Fruit fly (Drosophila melanogaster) whole organism, embryonic: ENCODE results near the gene RpL28.
A peak's percentile ranks its signal among the peaks of the same experiment; 100 is the strongest.

Experiments
- Blimp-1 ChIP-seq: fragments of 200-800 bp; sonication (Bioruptor generic); optimal IDR thresholded peaks from 3 replicates; lab custom pipeline; 2018; ENCODE audit warnings: missing biosample characterization, missing genetic modification characterization, mild to moderate bottlenecking, moderate library complexity, missing genetic modification reagents
- C15 ChIP-seq: fragments of 200-800 bp; sonication (Bioruptor generic); IDR thresholded peaks from 3 replicates; pipeline ENCODE4 v1.3.6; 2022; ENCODE audit warnings: missing biosample characterization, missing genetic modification characterization
- CG12659 ChIP-seq: fragments of 200-800 bp; sonication (Bioruptor generic); optimal IDR thresholded peaks from 3 replicates; lab custom pipeline; 2017; ENCODE audit warnings: mild to moderate bottlenecking, missing biosample characterization, missing genetic modification reagents, missing genetic modification characterization
- CG14710 ChIP-seq: fragments of 200-800 bp; sonication (Bioruptor generic); optimal IDR thresholded peaks from 3 replicates; lab custom pipeline; 2019; ENCODE audit warnings: missing biosample characterization, mild to moderate bottlenecking, missing genetic modification characterization, moderate library complexity
- CG16813 ChIP-seq: fragments of 200-800 bp; sonication (Bioruptor generic); IDR thresholded peaks from 3 replicates; pipeline ENCODE4 v1.3.6; 2022; ENCODE audit warnings: missing biosample characterization, missing genetic modification characterization; ENCODE audit not compliant: partially characterized antibody
- CG17361 ChIP-seq: fragments of 200-800 bp; sonication (Bioruptor generic); IDR thresholded peaks from 3 replicates; pipeline ENCODE4 v1.3.6; 2022; ENCODE audit warnings: missing biosample characterization, missing genetic modification characterization
- CG18599 ChIP-seq: fragments of 200-800 bp; sonication (Bioruptor generic); optimal IDR thresholded peaks from 3 replicates; lab custom pipeline; 2017; ENCODE audit warnings: missing biosample characterization, missing genetic modification characterization, mild to moderate bottlenecking, moderate library complexity, missing genetic modification reagents
- CG34376 ChIP-seq: fragments of 200-800 bp; sonication (Bioruptor generic); optimal IDR thresholded peaks from 2 replicates; lab custom pipeline; 2018; ENCODE audit warnings: missing biosample characterization, mild to moderate bottlenecking, missing genetic modification characterization
- CG3838 ChIP-seq: fragments of 200-800 bp; sonication (Bioruptor generic); optimal IDR thresholded peaks from 3 replicates; lab custom pipeline; 2016; ENCODE audit warnings: missing biosample characterization, missing genetic modification characterization
- CG4360 ChIP-seq: fragments of 200-800 bp; sonication (Bioruptor generic); IDR thresholded peaks from 2 replicates; pipeline ENCODE4 v1.3.6; 2022; ENCODE audit warnings: missing biosample characterization, missing genetic modification characterization
- CG5180 ChIP-seq: fragments of 200-800 bp; sonication (Bioruptor generic); optimal IDR thresholded peaks from 3 replicates; lab custom pipeline; 2017; ENCODE audit warnings: missing biosample characterization, missing genetic modification characterization, mild to moderate bottlenecking, moderate library complexity, missing genetic modification reagents
- CG6272 ChIP-seq: fragments of 200-800 bp; sonication (Bioruptor generic); IDR thresholded peaks from 2 replicates; pipeline ENCODE4 v1.3.6; 2022; ENCODE audit warnings: missing biosample characterization, missing genetic modification characterization
- CG7928 ChIP-seq: fragments of 200-800 bp; sonication (Bioruptor generic); optimal IDR thresholded peaks from 2 replicates; lab custom pipeline; 2017; ENCODE audit warnings: missing biosample characterization, mild to moderate bottlenecking, missing genetic modification characterization
- CG8281 ChIP-seq: fragments of 200-800 bp; sonication (Bioruptor generic); optimal IDR thresholded peaks from 2 replicates; lab custom pipeline; 2018; ENCODE audit warnings: missing biosample characterization, mild to moderate bottlenecking, missing genetic modification characterization, moderate library complexity
- CG9215 ChIP-seq: fragments of 200-800 bp; sonication (Bioruptor generic); IDR thresholded peaks from 2 replicates; pipeline ENCODE4 v1.3.6; 2022; ENCODE audit warnings: missing biosample characterization, missing genetic modification characterization
- CG9437 ChIP-seq: fragments of 200-800 bp; sonication (Bioruptor generic); optimal IDR thresholded peaks from 2 replicates; lab custom pipeline; 2018; ENCODE audit warnings: missing biosample characterization, mild to moderate bottlenecking, missing genetic modification characterization
- CG9932 ChIP-seq: fragments of 200-800 bp; sonication (Bioruptor generic); IDR thresholded peaks from 2 replicates; pipeline ENCODE4 v1.3.6; 2022; ENCODE audit warnings: missing biosample characterization, missing genetic modification characterization
- Dad ChIP-seq: fragments of 200-800 bp; sonication (Bioruptor generic); optimal IDR thresholded peaks from 3 replicates; lab custom pipeline; 2016; ENCODE audit warnings: missing biosample characterization, missing genetic modification characterization
- Ets97D ChIP-seq: fragments of 200-800 bp; sonication (Bioruptor generic); optimal IDR thresholded peaks from 3 replicates; lab custom pipeline; 2016; ENCODE audit warnings: missing biosample characterization, missing genetic modification characterization
- Fer1 ChIP-seq: fragments of 200-800 bp; sonication (Bioruptor generic); optimal IDR thresholded peaks from 2 replicates; lab custom pipeline; 2017; ENCODE audit warnings: missing biosample characterization, mild to moderate bottlenecking, missing genetic modification characterization
- Gug ChIP-seq: fragments of 200-800 bp; sonication (Bioruptor generic); IDR thresholded peaks from 4 replicates; pipeline ENCODE4 v1.3.6; 2022; ENCODE audit warnings: missing biosample characterization, missing genetic modification characterization
- HmgD ChIP-seq: fragments of 200-800 bp; sonication (Bioruptor generic); optimal IDR thresholded peaks from 3 replicates; lab custom pipeline; 2016; ENCODE audit warnings: missing biosample characterization, missing genetic modification characterization
- NC2α ChIP-seq: fragments of 200-800 bp; sonication (Bioruptor generic); optimal IDR thresholded peaks from 2 replicates; lab custom pipeline; 2016; ENCODE audit warnings: missing biosample characterization, missing genetic modification characterization
- Nf-YB ChIP-seq: fragments of 200-800 bp; sonication (Bioruptor generic); optimal IDR thresholded peaks from 3 replicates; lab custom pipeline; 2019; ENCODE audit warnings: missing biosample characterization, mild to moderate bottlenecking, missing genetic modification characterization, moderate library complexity
- Ssrp ChIP-seq: fragments of 200-800 bp; sonication (Bioruptor generic); optimal IDR thresholded peaks from 2 replicates; lab custom pipeline; 2018; ENCODE audit warnings: missing biosample characterization, mild to moderate bottlenecking, missing genetic modification characterization, moderate library complexity
- YL-1 ChIP-seq: fragments of 200-800 bp; sonication (Bioruptor generic); optimal IDR thresholded peaks from 3 replicates; lab custom pipeline; 2017; ENCODE audit warnings: missing biosample characterization, mild to moderate bottlenecking, missing genetic modification characterization
- bbx ChIP-seq: fragments of 200-800 bp; sonication (Bioruptor generic); IDR thresholded peaks from 2 replicates; pipeline ENCODE4 v1.3.6; 2022; ENCODE audit warnings: missing biosample characterization, missing genetic modification characterization; ENCODE audit not compliant: partially characterized antibody
- br ChIP-seq: fragments of >200 bp; optimal IDR thresholded peaks from 2 replicates; lab custom pipeline; 2017
- cas ChIP-seq: fragments of 200-800 bp; sonication (Bioruptor generic); IDR thresholded peaks from 2 replicates; pipeline ENCODE4 v1.3.6; 2022; ENCODE audit warnings: missing biosample characterization, missing genetic modification characterization
- chinmo ChIP-seq: fragments of 200-800 bp; sonication (Bioruptor generic); IDR thresholded peaks from 4 replicates; pipeline ENCODE4 v1.3.6; 2022; ENCODE audit warnings: missing biosample characterization, missing genetic modification characterization; ENCODE audit not compliant: partially characterized antibody
- dati ChIP-seq: fragments of 200-800 bp; sonication (Bioruptor generic); IDR thresholded peaks from 2 replicates; pipeline ENCODE4 v1.3.6; 2022; ENCODE audit warnings: missing biosample characterization, missing genetic modification characterization
- dmrt99B ChIP-seq: fragments of 200-800 bp; sonication (Bioruptor generic); optimal IDR thresholded peaks from 2 replicates; lab custom pipeline; 2018; ENCODE audit warnings: missing biosample characterization, mild to moderate bottlenecking, missing genetic modification characterization, moderate library complexity
- dpn ChIP-seq, 2 experiments: fragments of 200-800 bp; sonication (Bioruptor generic); optimal IDR thresholded peaks; 3 replicates each; lab custom pipeline; 2016; ENCODE audit warnings: missing biosample characterization in 2 of 2, missing genetic modification characterization in 2 of 2
- fd64A ChIP-seq: fragments of 200-800 bp; sonication (Bioruptor generic); optimal IDR thresholded peaks from 3 replicates; lab custom pipeline; 2018; ENCODE audit warnings: missing biosample characterization, mild to moderate bottlenecking, missing genetic modification characterization
- grau ChIP-seq: fragments of 200-800 bp; optimal IDR thresholded peaks from 3 replicates; lab custom pipeline; 2019; ENCODE audit warnings: missing biosample characterization, mild to moderate bottlenecking, missing genetic modification characterization, moderate library complexity
- h ChIP-seq: fragments of >200 bp; optimal IDR thresholded peaks from 2 replicates; lab custom pipeline; 2017
- her ChIP-seq: fragments of 200-800 bp; sonication (Bioruptor generic); optimal IDR thresholded peaks from 2 replicates; lab custom pipeline; 2016; ENCODE audit warnings: missing biosample characterization, missing genetic modification characterization
- kah ChIP-seq: fragments of 200-800 bp; sonication (Bioruptor generic); optimal IDR thresholded peaks from 2 replicates; lab custom pipeline; 2018; ENCODE audit warnings: missing biosample characterization, mild to moderate bottlenecking, missing genetic modification characterization
- klu ChIP-seq: fragments of 200-800 bp; sonication (Bioruptor generic); IDR thresholded peaks from 2 replicates; pipeline ENCODE4 v1.3.6; 2022; ENCODE audit warnings: missing biosample characterization, missing genetic modification characterization
- lilli ChIP-seq: fragments of 200-800 bp; sonication (Bioruptor generic); optimal IDR thresholded peaks from 3 replicates; lab custom pipeline; 2016; ENCODE audit warnings: missing biosample characterization, missing genetic modification characterization
- mld ChIP-seq: fragments of 200-800 bp; sonication (Bioruptor generic); IDR thresholded peaks from 3 replicates; pipeline ENCODE4 v1.3.6; 2022; ENCODE audit warnings: missing biosample characterization, missing genetic modification characterization; ENCODE audit not compliant: partially characterized antibody
- nom ChIP-seq: fragments of 200-800 bp; sonication (Bioruptor generic); optimal IDR thresholded peaks from 2 replicates; lab custom pipeline; 2017; ENCODE audit warnings: missing biosample characterization, missing genetic modification characterization, mild to moderate bottlenecking, moderate library complexity, missing genetic modification reagents
- sc ChIP-seq, 3 experiments: fragments of >200 bp in 2 of 3; fragments of 200-800 bp in 1 of 3; sonication (Bioruptor generic) in 1 of 3; optimal IDR thresholded peaks; 2 replicates in 2 of 3; 3 replicates in 1 of 3; lab custom pipeline; 2017; ENCODE audit warnings: mild to moderate bottlenecking in 1 of 3, missing biosample characterization in 1 of 3, missing genetic modification characterization in 1 of 3, missing genetic modification reagents in 1 of 3
- sens ChIP-seq: fragments of 200-800 bp; sonication (Bioruptor generic); peaks from one replicate; lab custom pipeline; 2016; ENCODE audit warnings: missing biosample characterization, missing genetic modification characterization
- ssp ChIP-seq: fragments of 200-800 bp; sonication (Bioruptor generic); IDR thresholded peaks from 2 replicates; pipeline ENCODE4 v1.3.6; 2022; ENCODE audit warnings: missing biosample characterization, missing genetic modification characterization
- stc ChIP-seq: fragments of 200-800 bp; sonication (Bioruptor generic); IDR thresholded peaks from 2 replicates; pipeline ENCODE4 v1.3.6; 2022; ENCODE audit warnings: missing biosample characterization, missing genetic modification characterization
- sug ChIP-seq: fragments of 200-800 bp; optimal IDR thresholded peaks from 2 replicates; lab custom pipeline; 2019; ENCODE audit warnings: missing biosample characterization, mild to moderate bottlenecking, missing genetic modification characterization, moderate library complexity
- tna ChIP-seq: fragments of 200-800 bp; sonication (Bioruptor generic); IDR thresholded peaks from 2 replicates; pipeline ENCODE4 v1.3.6; 2022; ENCODE audit warnings: missing biosample characterization, missing genetic modification characterization; ENCODE audit not compliant: partially characterized antibody
- trh ChIP-seq: fragments of 200-800 bp; sonication (Bioruptor generic); optimal IDR thresholded peaks from 2 replicates; lab custom pipeline; 2016; ENCODE audit warnings: missing biosample characterization, missing genetic modification characterization

Gene RpL28

DNA sequence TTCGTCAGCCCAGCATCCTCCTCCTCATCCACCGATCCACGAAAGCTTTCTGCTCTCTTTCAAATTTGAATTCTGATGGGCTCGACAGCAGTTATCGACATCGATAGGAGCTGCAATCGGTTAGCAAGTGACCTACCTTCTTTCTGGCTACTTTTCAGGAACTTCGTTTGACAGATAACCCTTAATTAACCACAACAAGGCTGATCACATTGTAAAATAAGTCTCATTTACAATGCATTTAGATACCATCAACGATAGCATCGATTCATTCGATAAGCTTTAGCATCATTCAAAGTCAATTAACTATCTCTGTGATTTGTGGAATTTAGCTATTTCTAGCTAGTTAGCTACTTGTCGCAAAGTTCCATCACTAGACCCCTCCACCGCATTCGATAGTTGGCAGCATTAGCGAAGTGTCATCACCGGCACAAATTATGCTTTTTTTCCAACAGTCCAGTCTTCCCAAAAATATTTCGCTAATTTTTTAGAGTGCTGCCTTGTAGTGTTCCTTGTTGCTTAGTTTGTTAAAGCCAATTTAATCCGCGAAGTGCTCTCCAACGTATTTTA lies 44.1 kb downstream of the RpL28 start, which contains the start of the genes MnM and Girdin (continued):
- TF ChIP-seq Ssrp (tag; lab: Kevin White, UChicago) (peak; percentile 46), bbx (peak; percentile 63), nom (GFP tag; lab: Kevin White, UChicago) (no peak), CG14710 (peak; percentile 75), CG9437 (GFP tag; lab: Kevin White, UChicago) (no peak), Blimp-1 (GFP tag; lab: Kevin White, UChicago) (no peak), mld (GFP tag; lab: Robert Waterston, UW) (peak; percentile 60; the same call in 1 of the 3 replicates), YL-1 (GFP tag; lab: Kevin White, UChicago) (peak; percentile 19), h (lab: Kevin White, UChicago) (no peak), br (no peak), C15 (GFP tag; lab: Robert Waterston, UW) (no peak), sc (optimal IDR thresholded peaks at IDR 0.05; lab: Kevin White, UChicago) (no peak), sc (GFP tag; optimal IDR thresholded peaks at IDR 0.05; lab: Kevin White, UChicago) (no peak), sug (tag; lab: Kevin White, UChicago) (no peak), CG8281 (no peak), CG12659 (peak; percentile 82), CG34376 (GFP tag; lab: Kevin White, UChicago) (peak; percentile 58), tna (peak; percentile 43; the same call in 1 of the 2 replicates), grau (tag; lab: Kevin White, UChicago) (peak; percentile 74), CG9215 (GFP tag; lab: Robert Waterston, UW) (peak; percentile 67), klu (GFP tag; lab: Robert Waterston, UW) (0 out of 2 replicates have a peak, but pooled peaks have one; percentile 13), sens (GFP tag; lab: Kevin White, UChicago) (peak; percentile 71), CG5180 (GFP tag; lab: Kevin White, UChicago) (no peak), dpn (GFP tag; optimal IDR thresholded peaks at IDR 0.05; lab: Kevin White, UChicago) (peak; percentile 77 to 83), Ets97D (GFP tag; lab: Kevin White, UChicago) (peak; percentile 79), kah (GFP tag; lab: Kevin White, UChicago) (no peak), CG4360 (GFP tag; lab: Robert Waterston, UW) (no peak), NC2α (GFP tag; lab: Kevin White, UChicago) (no peak), CG6272 (GFP tag; lab: Robert Waterston, UW) (peak; percentile 41; the same call in 1 of the 2 replicates), cas (GFP tag; lab: Robert Waterston, UW) (0 out of 2 replicates have a peak, but pooled peaks have one; percentile 19), CG9932 (peak; percentile 88), Dad (GFP tag; lab: Kevin White, UChicago) (peak; percentile 60), CG7928 (GFP tag; lab: Kevin White, UChicago) (peak; percentile 25), CG3838 (GFP tag; lab: Kevin White, UChicago) (no peak), CG18599 (peak; percentile 44), Gug (peak; percentile 56; the same call in 2 of the 4 replicates), chinmo (GFP tag; lab: Robert Waterston, UW) (0 out of 4 replicates have a peak, but pooled peaks have one; percentile 4), Fer1 (GFP tag; lab: Kevin White, UChicago) (no peak), dati (GFP tag; lab: Robert Waterston, UW) (no peak), dmrt99B (tag; lab: Kevin White, UChicago) (no peak), trh (GFP tag; lab: Kevin White, UChicago) (peak; percentile 17), Nf-YB (GFP tag; lab: Kevin White, UChicago) (no peak), fd64A (GFP tag; lab: Kevin White, UChicago) (no peak), her (GFP tag; lab: Kevin White, UChicago) (peak; percentile 75), HmgD (GFP tag; lab: Kevin White, UChicago) (peak; percentile 95), CG16813 (GFP tag; lab: Robert Waterston, UW) (peak; percentile 88), CG17361 (no peak; the same call in none of the 3 replicates), ssp (GFP tag; lab: Robert Waterston, UW) (peak; percentile 66), lilli (GFP tag; lab: Kevin White, UChicago) (peak; percentile 87), stc (GFP tag; lab: Robert Waterston, UW) (no peak)
